Worm (Caenorhabditis elegans): ENCODE results near the gene gnrr-5.

Gene gnrr-5

DNA sequence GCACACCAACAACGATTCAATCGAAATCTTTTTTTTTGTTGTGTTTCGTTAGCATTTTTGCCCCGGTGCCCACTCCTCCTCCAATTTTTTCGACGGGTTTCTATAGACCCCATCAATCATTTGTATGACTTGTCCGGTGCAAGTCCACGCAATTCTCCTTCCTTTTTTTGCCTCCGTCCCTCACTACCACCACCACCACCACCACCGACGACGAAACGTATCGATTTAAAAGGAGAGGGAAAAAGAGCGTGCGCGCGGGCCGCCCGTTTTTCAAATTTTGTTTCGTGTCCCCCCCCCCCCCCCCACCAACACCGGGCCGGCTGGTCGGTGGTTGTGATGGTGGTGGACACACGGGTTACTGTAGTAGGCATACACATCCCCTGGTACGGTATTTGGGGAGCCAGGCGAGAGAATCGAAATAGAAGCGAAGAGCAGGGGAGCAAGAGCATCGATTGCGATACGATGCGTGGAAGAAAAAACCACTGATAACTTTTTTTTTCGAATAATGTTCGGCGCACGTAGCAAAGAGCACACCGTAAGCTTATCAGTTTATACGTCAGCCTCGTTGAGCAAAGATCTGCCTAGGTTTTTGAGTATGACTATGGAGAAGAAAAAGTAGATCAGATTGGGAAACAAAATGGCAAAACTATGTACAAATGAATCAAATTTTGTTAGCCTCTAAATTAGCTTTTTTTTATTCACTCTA, 40.7 kb upstream of the gnrr-5 start:
- TF ChIP-seq lin-13 (tag; optimal IDR thresholded peaks at IDR 0.05) (no peak), cnd-1 (tag; optimal IDR thresholded peaks at IDR 0.05) (peak; percentile 9), unc-62 (GFP tag; optimal IDR thresholded peaks at IDR 0.05) (peak; percentile 89), elt-3 (tag; optimal IDR thresholded peaks at IDR 0.05) (no peak), ztf-11 (tag; optimal IDR thresholded peaks at IDR 0.05) (no peak), snpc-4 (tag; optimal IDR thresholded peaks at IDR 0.05) (no peak), drap-1 (GFP tag; optimal IDR thresholded peaks at IDR 0.05) (no peak), ces-1 (GFP tag; optimal IDR thresholded peaks at IDR 0.05) (no peak)

DNA sequence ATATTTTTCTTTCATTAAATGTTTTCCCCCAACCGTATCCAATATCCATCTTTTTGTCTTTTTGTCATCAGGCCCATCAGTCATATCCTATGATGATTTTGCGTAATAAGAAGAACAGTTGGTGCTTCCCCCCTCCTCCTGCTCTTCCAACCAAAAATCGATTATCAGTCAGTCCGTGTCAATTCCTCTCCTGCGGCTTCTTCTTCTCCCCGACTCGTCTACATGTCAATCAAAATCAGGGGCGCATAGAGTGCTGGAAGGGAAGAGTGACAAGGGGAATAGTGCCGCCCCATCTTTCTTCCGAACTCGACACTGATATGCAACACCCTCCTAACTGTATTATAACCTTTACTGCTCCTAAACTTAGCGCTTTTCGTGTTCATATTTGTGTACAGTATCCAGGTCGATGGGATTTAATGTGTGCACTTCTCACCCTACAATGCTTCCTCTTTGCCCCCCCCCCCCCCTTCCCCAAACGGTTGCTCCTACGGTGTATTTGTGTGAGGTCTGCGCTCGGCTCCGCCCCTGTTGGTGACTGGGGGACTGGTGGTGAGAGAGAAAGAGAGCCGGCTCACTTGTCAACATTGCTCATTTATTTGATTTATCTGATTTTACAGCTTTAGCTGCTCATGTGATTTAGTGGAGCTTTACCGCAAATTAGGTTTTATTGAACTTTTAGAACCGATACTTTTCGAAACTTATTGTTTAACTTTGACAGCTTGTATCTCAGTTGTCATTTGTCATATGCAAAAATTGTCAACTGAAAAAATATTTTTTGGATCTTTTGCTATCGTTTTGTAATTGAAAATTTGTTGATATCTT, 37.0 kb upstream of the gnrr-5 start:
- TF ChIP-seq drap-1 (GFP tag; optimal IDR thresholded peaks at IDR 0.05) (peak; percentile 1), M03D4.4 (tag; optimal IDR thresholded peaks at IDR 0.05) (peak; percentile 22), mls-2 (tag; optimal IDR thresholded peaks at IDR 0.05) (peak; percentile 34), mab-5 (tag; optimal IDR thresholded peaks at IDR 0.05) (peak; percentile 87), sptf-1 (tag; optimal IDR thresholded peaks at IDR 0.05) (peak; percentile 56), elt-3 (tag; optimal IDR thresholded peaks at IDR 0.05) (no peak), unc-39 (tag; optimal IDR thresholded peaks at IDR 0.05) (no peak), unc-120 (tag; optimal IDR thresholded peaks at IDR 0.05; ENCODE audit: poor library complexity, severe bottlenecking) (peak; percentile 64), hlh-1 (tag; optimal IDR thresholded peaks at IDR 0.05) (peak; percentile 84), unc-62 (GFP tag; optimal IDR thresholded peaks at IDR 0.05) (peak; percentile 100)

DNA sequence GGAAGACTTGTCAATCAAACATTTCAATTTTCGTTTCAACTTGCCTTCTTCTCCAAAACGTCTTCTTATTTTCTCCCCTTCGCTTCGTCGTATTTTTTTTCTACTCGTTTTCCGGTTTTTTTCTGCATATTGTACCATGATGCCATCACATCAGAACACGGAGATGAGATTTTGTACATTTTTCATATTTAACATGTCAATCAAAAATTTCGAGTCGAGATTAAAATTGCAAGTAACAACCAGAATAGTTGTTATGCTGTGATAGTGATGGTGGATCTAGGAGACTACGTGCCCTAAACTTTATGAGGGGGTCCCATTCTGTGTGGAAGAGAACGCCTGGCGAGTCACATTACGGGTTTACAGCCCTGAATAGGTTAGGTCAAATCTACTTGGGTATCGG, 35.4 kb upstream of the gnrr-5 start:
- TF ChIP-seq nhr-237 (tag; optimal IDR thresholded peaks at IDR 0.05), result no peak
- peak; percentile 35 for TF ChIP-seq unc-62 (GFP tag; optimal IDR thresholded peaks at IDR 0.05)
- TF ChIP-seq unc-39 (tag; optimal IDR thresholded peaks at IDR 0.05), result no peak
- no peak for TF ChIP-seq elt-1 (tag; optimal IDR thresholded peaks at IDR 0.05; ENCODE audit: borderline replicate concordance, insufficient read depth)
- TF ChIP-seq ces-1 (GFP tag; optimal IDR thresholded peaks at IDR 0.05), result no peak
- no peak for TF ChIP-seq ceh-43 (GFP tag; optimal IDR thresholded peaks at IDR 0.05)

DNA sequence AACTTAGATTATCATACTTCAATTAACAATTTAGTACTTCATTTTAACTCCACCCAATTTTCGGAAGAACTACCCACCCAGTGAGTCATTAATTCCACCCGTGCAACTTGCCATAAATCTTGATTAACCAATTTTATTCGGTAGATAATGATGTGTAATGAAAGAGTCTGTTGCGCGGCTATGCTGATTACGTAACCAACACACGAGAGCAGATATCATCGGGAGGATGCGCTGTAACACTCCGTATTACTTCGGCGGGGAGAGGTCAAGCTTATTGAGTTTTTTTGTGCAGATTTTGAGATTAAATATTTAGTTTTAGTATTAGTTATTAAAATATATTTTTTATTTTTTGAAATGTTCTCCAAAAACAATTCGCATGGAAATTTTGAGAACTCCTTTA, 34.5 kb upstream of the gnrr-5 start:
- TF ChIP-seq ztf-11 (tag; optimal IDR thresholded peaks at IDR 0.05), result no peak
- TF ChIP-seq nhr-237 (tag; optimal IDR thresholded peaks at IDR 0.05), result no peak
- TF ChIP-seq elt-1 (tag; optimal IDR thresholded peaks at IDR 0.05; ENCODE audit: borderline replicate concordance, insufficient read depth), result peak; percentile 71
- no peak for TF ChIP-seq sem-2 (GFP tag; optimal IDR thresholded peaks at IDR 0.05)
- peak; percentile 28 for TF ChIP-seq hlh-1 (tag; optimal IDR thresholded peaks at IDR 0.05)
- no peak for TF ChIP-seq tbx-8 (GFP tag; optimal IDR thresholded peaks at IDR 0.05)
- no peak for TF ChIP-seq cnd-1 (tag; optimal IDR thresholded peaks at IDR 0.05)
- no peak for TF ChIP-seq ceh-83 (GFP tag; optimal IDR thresholded peaks at IDR 0.05)
- no peak for TF ChIP-seq flh-1 (GFP tag; optimal IDR thresholded peaks at IDR 0.05)
- peak; percentile 80 for TF ChIP-seq unc-62 (GFP tag; optimal IDR thresholded peaks at IDR 0.05)
- no peak for TF ChIP-seq ceh-39 (tag; optimal IDR thresholded peaks at IDR 0.05)
- peak; percentile 75 for TF ChIP-seq nhr-2 (tag; optimal IDR thresholded peaks at IDR 0.05)
- no peak for TF ChIP-seq unc-120 (tag; optimal IDR thresholded peaks at IDR 0.05; ENCODE audit: poor library complexity, severe bottlenecking)
- no peak for TF ChIP-seq unc-39 (tag; optimal IDR thresholded peaks at IDR 0.05)
- no peak for TF ChIP-seq bed-3 (GFP tag; optimal IDR thresholded peaks at IDR 0.05)
- TF ChIP-seq zip-8 (tag; optimal IDR thresholded peaks at IDR 0.05), result peak; percentile 58

DNA sequence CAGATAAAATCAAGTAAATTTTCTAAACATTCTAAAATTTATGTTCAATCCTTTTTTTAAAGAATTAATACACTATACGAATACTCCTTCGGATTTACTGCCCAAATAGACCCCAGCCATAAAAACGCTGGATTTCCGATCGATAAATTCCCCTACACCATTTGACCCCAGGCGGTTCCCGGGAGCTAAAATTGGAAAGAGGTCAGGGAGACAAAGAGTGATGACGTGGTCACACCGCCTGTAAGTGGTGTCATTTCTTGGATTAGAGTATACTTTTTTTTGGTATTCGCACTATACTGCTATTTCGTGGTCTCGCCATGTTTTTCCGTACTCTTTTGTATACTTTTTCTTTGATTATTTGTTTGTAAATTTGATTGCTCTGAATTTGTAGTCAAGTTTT, 33.4 kb upstream of the gnrr-5 start:
- TF ChIP-seq ceh-39 (tag; optimal IDR thresholded peaks at IDR 0.05) (peak; percentile 7), mep-1 (tag; optimal IDR thresholded peaks at IDR 0.05) (no peak)

DNA sequence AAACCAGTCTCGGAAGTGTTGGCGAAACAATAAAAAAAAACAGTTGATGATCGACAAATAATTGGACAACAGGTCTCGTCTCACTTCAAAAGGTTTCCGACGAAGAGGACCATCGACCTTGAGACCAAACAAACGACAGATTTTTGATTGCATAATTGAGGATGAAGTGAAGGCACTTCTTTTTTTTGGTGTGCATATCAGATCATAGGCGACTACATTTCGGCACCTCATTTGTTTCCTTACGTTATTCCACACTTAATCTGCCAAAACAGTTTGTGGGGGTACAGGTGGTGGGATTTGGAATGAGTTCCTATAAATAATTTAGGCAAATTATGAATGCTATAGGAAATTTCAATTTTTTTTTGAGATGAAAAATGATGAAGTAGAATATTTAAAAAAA, 32.1 kb upstream of the gnrr-5 start:
- TF ChIP-seq unc-62 (GFP tag; optimal IDR thresholded peaks at IDR 0.05), result peak; percentile 17
- peak; percentile 54 for TF ChIP-seq nhr-2 (tag; optimal IDR thresholded peaks at IDR 0.05)
- TF ChIP-seq hlh-1 (tag; optimal IDR thresholded peaks at IDR 0.05), result no peak

All from whole organism, mixed stage, embryonic.